Worm (Caenorhabditis elegans): ENCODE measurements around the gene C45B11.5.
A peak's percentile ranks its signal among the peaks of the same experiment; 100 is the strongest.

The C45B11.5 gene

DNA sequence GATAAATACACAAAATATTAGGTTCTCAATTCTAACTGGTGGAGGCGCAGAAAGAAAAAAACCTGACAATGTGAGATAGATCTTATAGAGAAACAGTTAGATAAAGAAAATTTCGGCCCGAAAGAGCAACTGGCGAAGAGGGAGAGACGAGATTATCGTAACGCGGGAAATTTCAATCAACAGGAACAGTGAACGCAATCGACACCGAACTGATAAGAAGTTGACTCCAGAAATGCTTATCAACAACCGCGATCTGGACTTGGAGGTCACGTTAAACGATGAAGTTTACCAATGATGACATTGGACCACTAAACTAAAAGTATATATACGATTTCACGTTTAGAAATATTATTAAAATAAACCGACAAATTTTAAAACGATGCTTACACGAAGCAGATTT lies 34.8 kb downstream of the C45B11.5 start:
- TF ChIP-seq elt-1 (tag; optimal IDR thresholded peaks at IDR 0.05; ENCODE audit: borderline replicate concordance, insufficient read depth) (peak; percentile 92), lin-32 (GFP tag; optimal IDR thresholded peaks at IDR 0.05) (no peak)

DNA sequence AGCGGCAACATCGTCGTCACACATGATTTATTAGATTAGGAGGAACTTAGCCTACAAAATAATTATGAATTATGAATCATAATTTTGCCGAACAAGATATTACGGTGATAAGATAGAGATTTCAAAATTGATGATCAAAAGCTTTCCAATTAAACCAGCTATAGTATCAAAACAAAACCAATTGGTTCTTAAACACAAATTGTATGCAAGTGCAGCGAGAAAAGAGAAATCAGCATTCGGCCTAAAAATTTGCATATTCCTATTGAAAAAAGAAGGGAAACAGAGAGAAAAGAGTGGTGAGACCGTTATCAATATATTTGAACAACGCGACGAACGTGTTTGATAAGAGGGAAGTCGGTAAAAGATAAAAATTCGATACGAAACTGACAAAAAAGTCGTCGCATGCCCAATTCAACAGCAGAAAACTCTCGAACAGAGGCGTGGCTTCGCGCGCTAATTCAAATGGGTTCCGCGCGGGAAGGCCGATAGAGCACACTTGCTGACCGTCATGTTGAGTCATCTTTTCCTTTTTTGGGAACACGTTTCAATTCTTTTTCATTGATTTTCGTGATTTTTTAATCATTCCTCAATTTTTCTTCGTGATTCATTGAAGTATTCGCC lies 36.6 kb downstream of the C45B11.5 start, which contains the start of gene act-2:
act-2 (minus strand) TSS at position 51 of the 621 bp plus-strand sequence.
- TF ChIP-seq pha-4 (tag; optimal IDR thresholded peaks at IDR 0.05) (peak; percentile 76), sptf-1 (tag; optimal IDR thresholded peaks at IDR 0.05) (no peak), flh-1 (GFP tag; optimal IDR thresholded peaks at IDR 0.05) (no peak), snpc-4 (tag; optimal IDR thresholded peaks at IDR 0.05) (no peak), blmp-1 (tag; optimal IDR thresholded peaks at IDR 0.05) (no peak), ceh-83 (GFP tag; optimal IDR thresholded peaks at IDR 0.05) (no peak), nhr-237 (tag; optimal IDR thresholded peaks at IDR 0.05) (peak; percentile 19), lin-13 (tag; optimal IDR thresholded peaks at IDR 0.05) (peak; percentile 67), ceh-39 (tag; optimal IDR thresholded peaks at IDR 0.05) (peak; percentile 74), nhr-28 (tag; optimal IDR thresholded peaks at IDR 0.05) (no peak), cnd-1 (tag; optimal IDR thresholded peaks at IDR 0.05) (peak; percentile 49), mep-1 (tag; optimal IDR thresholded peaks at IDR 0.05) (peak; percentile 79), ces-1 (GFP tag; optimal IDR thresholded peaks at IDR 0.05) (peak; percentile 69), elt-3 (tag; optimal IDR thresholded peaks at IDR 0.05) (no peak), mls-2 (tag; optimal IDR thresholded peaks at IDR 0.05) (no peak), ham-2 (GFP tag; optimal IDR thresholded peaks at IDR 0.05) (no peak), lsy-2 (tag; optimal IDR thresholded peaks at IDR 0.05) (peak; percentile 64), drap-1 (GFP tag; optimal IDR thresholded peaks at IDR 0.05) (no peak), unc-120 (tag; optimal IDR thresholded peaks at IDR 0.05; ENCODE audit: poor library complexity, severe bottlenecking) (peak; percentile 46), lin-32 (GFP tag; optimal IDR thresholded peaks at IDR 0.05) (no peak), ztf-11 (tag; optimal IDR thresholded peaks at IDR 0.05) (no peak)

DNA sequence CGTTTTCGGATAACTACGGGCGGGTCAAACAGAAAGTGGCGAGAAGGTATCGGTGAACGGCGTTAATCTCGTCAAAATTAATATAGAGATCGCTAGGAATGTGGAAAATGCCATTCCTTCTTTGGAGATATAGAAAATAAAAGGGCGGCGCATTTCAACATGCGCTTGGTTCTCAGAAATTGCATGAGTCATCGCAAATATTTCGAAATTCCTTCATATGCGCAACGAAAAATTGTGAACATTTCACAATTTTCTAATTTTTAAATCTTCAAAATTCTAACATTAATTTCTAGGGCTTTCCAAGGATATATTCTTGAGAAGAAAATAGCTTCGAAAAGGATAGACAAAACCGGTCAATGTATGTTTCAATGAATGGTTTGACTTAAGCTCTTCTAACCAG lies 37.3 kb downstream of the C45B11.5 start:
- TF ChIP-seq flh-1 (GFP tag; optimal IDR thresholded peaks at IDR 0.05) (no peak), elt-3 (tag; optimal IDR thresholded peaks at IDR 0.05) (no peak), sptf-1 (tag; optimal IDR thresholded peaks at IDR 0.05) (no peak), mab-5 (tag; optimal IDR thresholded peaks at IDR 0.05) (no peak), M03D4.4 (tag; optimal IDR thresholded peaks at IDR 0.05) (no peak), mls-2 (tag; optimal IDR thresholded peaks at IDR 0.05) (no peak), tbx-8 (GFP tag; optimal IDR thresholded peaks at IDR 0.05) (no peak), nhr-2 (tag; optimal IDR thresholded peaks at IDR 0.05) (no peak), ceh-83 (GFP tag; optimal IDR thresholded peaks at IDR 0.05) (no peak), snpc-4 (tag; optimal IDR thresholded peaks at IDR 0.05) (no peak), ceh-39 (tag; optimal IDR thresholded peaks at IDR 0.05) (no peak)

DNA sequence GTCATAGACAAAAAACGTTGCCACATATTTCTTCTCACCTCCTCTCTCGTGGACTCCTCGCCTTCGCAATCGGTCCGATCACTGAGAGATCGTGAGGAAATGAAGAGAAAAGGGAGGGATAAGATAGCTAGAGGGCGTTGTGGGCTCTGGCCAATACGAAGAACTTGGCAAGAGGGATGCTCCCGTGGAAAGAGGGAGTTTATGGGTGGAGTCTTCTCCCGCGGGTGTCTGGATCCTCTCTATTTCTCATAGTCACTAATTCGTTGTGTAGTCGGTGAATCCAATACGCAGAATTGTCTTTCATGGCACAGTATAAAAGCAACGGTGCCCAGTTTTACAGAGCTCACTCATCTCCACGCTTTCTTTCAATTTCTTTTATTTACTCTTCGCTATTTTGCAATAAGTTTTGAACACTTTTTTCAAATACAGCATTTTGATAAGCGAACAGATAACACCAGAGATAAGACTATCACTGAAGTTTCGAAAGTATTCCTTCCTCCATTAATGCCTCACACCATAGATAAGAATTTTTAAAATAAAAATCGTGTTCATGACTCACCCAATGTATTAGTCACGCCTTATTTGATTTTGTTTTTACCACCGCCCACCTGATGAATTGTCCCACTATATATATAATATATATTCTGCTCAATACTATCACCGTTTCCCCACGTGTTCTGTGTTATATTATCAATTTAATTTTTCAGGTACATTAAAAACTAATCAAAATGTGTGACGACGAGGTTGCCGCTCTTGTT lies 38.9 kb downstream of the C45B11.5 start, which contains the start of gene act-1:
act-1 (plus strand) TSS at position 708 of the 758 bp plus-strand sequence.
- TF ChIP-seq nhr-28 (tag; optimal IDR thresholded peaks at IDR 0.05) (no peak), mep-1 (tag; optimal IDR thresholded peaks at IDR 0.05) (no peak), unc-120 (tag; optimal IDR thresholded peaks at IDR 0.05; ENCODE audit: poor library complexity, severe bottlenecking) (peak; percentile 95), lsy-2 (tag; optimal IDR thresholded peaks at IDR 0.05) (no peak), hlh-1 (tag; optimal IDR thresholded peaks at IDR 0.05) (peak; percentile 40), M03D4.4 (tag; optimal IDR thresholded peaks at IDR 0.05) (peak; percentile 43), mls-2 (tag; optimal IDR thresholded peaks at IDR 0.05) (no peak), pha-4 (tag; optimal IDR thresholded peaks at IDR 0.05) (no peak), bed-3 (GFP tag; optimal IDR thresholded peaks at IDR 0.05) (no peak), blmp-1 (tag; optimal IDR thresholded peaks at IDR 0.05) (no peak), nhr-76 (tag; optimal IDR thresholded peaks at IDR 0.05) (no peak), ceh-39 (tag; optimal IDR thresholded peaks at IDR 0.05) (no peak), ztf-11 (tag; optimal IDR thresholded peaks at IDR 0.05) (no peak), ham-2 (GFP tag; optimal IDR thresholded peaks at IDR 0.05) (no peak), unc-62 (GFP tag; optimal IDR thresholded peaks at IDR 0.05) (peak; percentile 32), unc-39 (tag; optimal IDR thresholded peaks at IDR 0.05) (no peak), sptf-1 (tag; optimal IDR thresholded peaks at IDR 0.05) (peak; percentile 21)

Measured in whole organism, mixed stage, embryonic.